Fruit fly (Drosophila melanogaster): ENCODE measurements around the gene CG18558.

Gene CG18558

dm6 chr2L:2830341-2830800 is 13.9 kb downstream of the CG18558 start (continued):
- peak; percentile 72 for TF ChIP-seq CG7372 (GFP tag; IDR thresholded peaks at IDR 0.05)
- TF ChIP-seq CG30403 (GFP tag; optimal IDR thresholded peaks at IDR 0.05), result peak; percentile 93
- TF ChIP-seq nom (GFP tag; optimal IDR thresholded peaks at IDR 0.05), result peak; percentile 78
- peak; percentile 51 for TF ChIP-seq HmgZ (tag; optimal IDR thresholded peaks at IDR 0.05)
- TF ChIP-seq zfh1 (GFP tag; IDR thresholded peaks at IDR 0.05), result peak; percentile 67; the same call in 2 of the 3 replicates
- peak; percentile 78 for TF ChIP-seq Blimp-1 (GFP tag; optimal IDR thresholded peaks at IDR 0.05)
- peak; percentile 85 for TF ChIP-seq CG16815 (GFP tag; optimal IDR thresholded peaks at IDR 0.05)
- peak; percentile 49 for TF ChIP-seq Kr (GFP tag; optimal IDR thresholded peaks at IDR 0.05)
- TF ChIP-seq CG4360 (GFP tag; IDR thresholded peaks at IDR 0.05), result no peak
- no peak for TF ChIP-seq Sin3A (optimal IDR thresholded peaks at IDR 0.05)
- peak; percentile 82 for TF ChIP-seq Nf-YC (tag; optimal IDR thresholded peaks at IDR 0.05)
- TF ChIP-seq CG10321 (GFP tag; IDR thresholded peaks at IDR 0.05), result peak; percentile 31; the same call in 1 of the 2 replicates
- peak; percentile 57; the same call in 1 of the 2 replicates for TF ChIP-seq CG4730 (GFP tag; IDR thresholded peaks at IDR 0.05)
- peak; percentile 93 for TF ChIP-seq CG17829 (tag; optimal IDR thresholded peaks at IDR 0.05)
- TF ChIP-seq sug (tag; optimal IDR thresholded peaks at IDR 0.05), result peak; percentile 79
- TF ChIP-seq CG12104 (GFP tag; optimal IDR thresholded peaks at IDR 0.05), result peak; percentile 91
- peak; percentile 32; the same call in 1 of the 2 replicates for TF ChIP-seq Awh (GFP tag; IDR thresholded peaks at IDR 0.05)
- peak; percentile 64 for TF ChIP-seq CG4404 (GFP tag; IDR thresholded peaks at IDR 0.05)
- TF ChIP-seq eyg (GFP tag; optimal IDR thresholded peaks at IDR 0.05), result no peak
- TF ChIP-seq rib (GFP tag; IDR thresholded peaks at IDR 0.05), result no peak
- TF ChIP-seq sisA (GFP tag; IDR thresholded peaks at IDR 0.05), result peak; percentile 68
- no peak for TF ChIP-seq Elba2 (GFP tag; optimal IDR thresholded peaks at IDR 0.05)
- peak; percentile 94 for TF ChIP-seq Oli (tag; optimal IDR thresholded peaks at IDR 0.05)
- peak; percentile 29 for TF ChIP-seq slp2 (GFP tag; optimal IDR thresholded peaks at IDR 0.05)
- TF ChIP-seq amos (GFP tag; IDR thresholded peaks at IDR 0.05; ENCODE audit: partially characterized antibody), result no peak
- peak; percentile 75; the same call in 1 of the 2 replicates for TF ChIP-seq klu (GFP tag; IDR thresholded peaks at IDR 0.05)
- TF ChIP-seq CG13424 (tag; optimal IDR thresholded peaks at IDR 0.05), result peak; percentile 95
- TF ChIP-seq Atf-2 (GFP tag; optimal IDR thresholded peaks at IDR 0.05), result peak; percentile 43
- no peak for TF ChIP-seq CG6791 (GFP tag; IDR thresholded peaks at IDR 0.05; ENCODE audit: partially characterized antibody)
- TF ChIP-seq Aef1 (GFP tag; IDR thresholded peaks at IDR 0.05), result peak; percentile 56; the same call in 2 of the 3 replicates
- peak; percentile 70 for TF ChIP-seq Camta (GFP tag; optimal IDR thresholded peaks at IDR 0.05)
- TF ChIP-seq CG9932 (GFP tag; IDR thresholded peaks at IDR 0.05), result peak; percentile 77
- peak; percentile 94 for TF ChIP-seq CG12659 (GFP tag; optimal IDR thresholded peaks at IDR 0.05)
- TF ChIP-seq CG11398 (GFP tag; optimal IDR thresholded peaks at IDR 0.05), result no peak
- peak; percentile 54; the same call in 2 of the 3 replicates for TF ChIP-seq Optix (GFP tag; IDR thresholded peaks at IDR 0.05)
- TF ChIP-seq CG5953 (GFP tag; IDR thresholded peaks at IDR 0.05), result no peak
- peak; percentile 45 for TF ChIP-seq CTCF (GFP tag; optimal IDR thresholded peaks at IDR 0.05)
- TF ChIP-seq Adf1 (GFP tag; IDR thresholded peaks at IDR 0.05), result peak; percentile 30; the same call in 1 of the 2 replicates
- peak; percentile 62 for TF ChIP-seq CG10274 (GFP tag; optimal IDR thresholded peaks at IDR 0.05)
- TF ChIP-seq CG30020 (tag; optimal IDR thresholded peaks at IDR 0.05), result peak; percentile 77
- TF ChIP-seq ftz-f1 (GFP tag; optimal IDR thresholded peaks at IDR 0.05), result no peak
- no peak for TF ChIP-seq dan (GFP tag; IDR thresholded peaks at IDR 0.05)
- TF ChIP-seq gcm (GFP tag; optimal IDR thresholded peaks at IDR 0.05), result peak; percentile 89
- peak; percentile 73 for TF ChIP-seq al (GFP tag; IDR thresholded peaks at IDR 0.05)
- peak; percentile 55; the same call in 1 of the 2 replicates for TF ChIP-seq CG10959 (GFP tag; IDR thresholded peaks at IDR 0.05)
- TF ChIP-seq en (GFP tag; optimal IDR thresholded peaks at IDR 0.05), result peak; percentile 31
- TF ChIP-seq CG2678 (tag; optimal IDR thresholded peaks at IDR 0.05), result peak; percentile 95
- no peak for TF ChIP-seq mirr (GFP tag; optimal IDR thresholded peaks at IDR 0.05)
- TF ChIP-seq aop (GFP tag; IDR thresholded peaks at IDR 0.05), result no peak
- TF ChIP-seq tin (GFP tag; optimal IDR thresholded peaks at IDR 0.05), result peak; percentile 89
- TF ChIP-seq fd102C (GFP tag; optimal IDR thresholded peaks at IDR 0.05), result no peak
- TF ChIP-seq Nf-YA (GFP tag; IDR thresholded peaks at IDR 0.05), result peak; percentile 47
